Fruit fly (Drosophila melanogaster) S2 (cell line): ENCODE data around the gene CG17068.
"Not testable (repeated sequence)": the region's sequence is repeated elsewhere in the genome, so short reads cannot be mapped to it uniquely, and the experiment has no call there.

Experiments used
- CG8478 ChIP-seq: fragments of >200 bp; optimal IDR thresholded peaks from 2 replicates; lab custom pipeline; 2018
- CTCF ChIP-seq, 2 experiments: fragments of >200 bp; optimal IDR thresholded peaks; 2 replicates each; lab custom pipeline; 2018

DNA sequence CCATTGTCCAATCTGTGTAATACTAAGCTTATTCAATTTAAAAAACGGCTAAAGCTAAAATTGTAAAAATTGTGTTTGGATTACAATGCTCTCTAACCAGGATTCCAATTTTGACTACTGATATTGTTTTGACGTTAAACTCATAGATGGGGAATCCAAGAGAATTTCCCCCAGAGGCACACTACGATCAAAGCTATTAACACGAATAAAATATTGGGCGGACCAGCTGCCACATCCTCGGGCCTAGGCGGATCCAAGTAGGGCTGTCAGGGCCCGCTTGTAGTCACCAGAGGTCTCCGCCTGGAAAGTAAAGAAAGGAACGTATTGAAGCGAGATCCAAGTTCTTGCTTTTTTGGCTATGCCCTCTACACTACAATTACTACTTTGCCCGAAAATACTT lies 49.1 kb downstream of the CG17068 start, which contains the start of gene SdicA:
- not testable (repeated sequence) for TF ChIP-seq CG8478; CTCF (optimal IDR thresholded peaks at IDR 0.05; lab: Kevin White, UChicago)
